Worm (Caenorhabditis elegans): ENCODE results near the gene W02D7.12.

- TF ChIP-seq aly-2 (tag; optimal IDR thresholded peaks at IDR 0.05) (no peak), ztf-11 (tag; optimal IDR thresholded peaks at IDR 0.05) (no peak), lin-11 (tag; optimal IDR thresholded peaks at IDR 0.05) (no peak), Y55F3AM.14 (GFP tag; optimal IDR thresholded peaks at IDR 0.05) (no peak)
Observed at ce11 chrV:8349950-8350349, 38.6 kb downstream of the W02D7.12 start.
